Fruit fly (Drosophila melanogaster): ENCODE results near the gene CG12507.
A peak's percentile ranks its signal among the peaks of the same experiment; 100 is the strongest.

CG12507 gene

dm6 chrX:16266437-16266836 lies at the start of gene CG12507:
CG12507 (minus strand) TSS chrX:16266537.
- TF ChIP-seq noc (tag; optimal IDR thresholded peaks at IDR 0.05) = no peak

dm6 chrX:16313078-16313875 lies 46.9 kb upstream of the CG12507 start, which contains the start of the genes CG9915 and SWIP:
CG9915 (minus strand) TSS chrX:16313138.
SWIP (plus strand) TSS chrX:16313709.
- TF ChIP-seq noc (tag; optimal IDR thresholded peaks at IDR 0.05) = no peak

dm6 chrX:16309764-16310163 lies 43.4 kb upstream of the CG12507 start:
- no peak for TF ChIP-seq noc (tag; optimal IDR thresholded peaks at IDR 0.05)

- TF ChIP-seq noc (tag; optimal IDR thresholded peaks at IDR 0.05) = no peak
These were observed 42.6 kb upstream of the CG12507 start for dm6 chrX:16308953-16309352.

dm6 chrX:16308310-16308918 lies 42.1 kb upstream of the CG12507 start, which contains the start of gene Had1:
Had1 (minus strand) TSS chrX:16308667.
- no peak for TF ChIP-seq noc (tag; optimal IDR thresholded peaks at IDR 0.05)

- no peak for TF ChIP-seq noc (tag; optimal IDR thresholded peaks at IDR 0.05)
These were observed 37.3 kb upstream of the CG12507 start, which contains the start of gene CG3679 for dm6 chrX:16303636-16304035. CG3679 (plus strand) TSS chrX:16303870.

dm6 chrX:16297618-16298017 lies 31.3 kb upstream of the CG12507 start, which contains the start of gene ERp44:
ERp44 (minus strand) TSS chrX:16297718.
- TF ChIP-seq noc (tag; optimal IDR thresholded peaks at IDR 0.05) = no peak

dm6 chrX:16296423-16297292 lies 30.3 kb upstream of the CG12507 start, which contains the start of gene CG3632:
CG3632 (plus strand) TSS chrX:16296671.
- TF ChIP-seq noc (tag; optimal IDR thresholded peaks at IDR 0.05) = no peak

- no peak for TF ChIP-seq noc (tag; optimal IDR thresholded peaks at IDR 0.05)
These were observed 26.3 kb upstream of the CG12507 start for dm6 chrX:16292646-16293045.

dm6 chrX:16288999-16289398 lies 22.7 kb upstream of the CG12507 start:
- TF ChIP-seq noc (tag; optimal IDR thresholded peaks at IDR 0.05) = no peak

- TF ChIP-seq noc (tag; optimal IDR thresholded peaks at IDR 0.05) = peak; percentile 28
These were observed 22.2 kb upstream of the CG12507 start, which contains the start of the genes CG32576 and caz for dm6 chrX:16288492-16288964. CG32576 (minus strand) TSS chrX:16288533. caz (plus strand) TSS chrX:16288810.

- TF ChIP-seq noc (tag; optimal IDR thresholded peaks at IDR 0.05) = peak; percentile 19
These were observed 19.8 kb upstream of the CG12507 start, which contains the start of gene UQCR-14 for dm6 chrX:16286083-16286666. UQCR-14 (plus strand) TSS chrX:16286288.

dm6 chrX:16285186-16285585 lies 18.8 kb upstream of the CG12507 start:
- TF ChIP-seq noc (tag; optimal IDR thresholded peaks at IDR 0.05) = peak; percentile 51

- TF ChIP-seq noc (tag; optimal IDR thresholded peaks at IDR 0.05) = peak; percentile 54
These were observed 15.6 kb upstream of the CG12507 start for dm6 chrX:16281717-16282529.

Measured in whole organism, larva.